Fruit fly (Drosophila melanogaster) whole organism, embryonic: ENCODE results near the gene Wee1.

Experiments
- CG10654 ChIP-seq: fragments of 200-800 bp; sonication (Bioruptor generic); optimal IDR thresholded peaks from 2 replicates; lab custom pipeline; 2016; ENCODE audit warnings: missing biosample characterization, missing genetic modification characterization
- CG10959 ChIP-seq: fragments of 200-800 bp; sonication (Bioruptor generic); IDR thresholded peaks from 2 replicates; pipeline ENCODE4 v1.3.6; 2022; ENCODE audit warnings: missing biosample characterization, missing genetic modification characterization
- CG12219 ChIP-seq: fragments of 200-800 bp; sonication (Bioruptor generic); optimal IDR thresholded peaks from 3 replicates; lab custom pipeline; 2018; ENCODE audit warnings: missing biosample characterization, mild to moderate bottlenecking, missing genetic modification characterization
- CG13775 ChIP-seq: fragments of 200-800 bp; sonication (Bioruptor generic); optimal IDR thresholded peaks from 3 replicates; lab custom pipeline; 2017; ENCODE audit warnings: missing biosample characterization, mild to moderate bottlenecking, missing genetic modification characterization
- CG15011 ChIP-seq: fragments of 200-800 bp; sonication (Bioruptor generic); optimal IDR thresholded peaks from 3 replicates; lab custom pipeline; 2018; ENCODE audit warnings: missing biosample characterization, mild to moderate bottlenecking, missing genetic modification characterization
- CG17359 ChIP-seq: fragments of 200-800 bp; sonication (Bioruptor generic); optimal IDR thresholded peaks from 3 replicates; lab custom pipeline; 2018; ENCODE audit warnings: missing biosample characterization, mild to moderate bottlenecking, missing genetic modification characterization, moderate library complexity
- CG18599 ChIP-seq: fragments of 200-800 bp; sonication (Bioruptor generic); optimal IDR thresholded peaks from 3 replicates; lab custom pipeline; 2017; ENCODE audit warnings: missing biosample characterization, missing genetic modification characterization, mild to moderate bottlenecking, moderate library complexity, missing genetic modification reagents
- CG2678 ChIP-seq: fragments of 200-800 bp; sonication (Bioruptor generic); optimal IDR thresholded peaks from 3 replicates; lab custom pipeline; 2019; ENCODE audit warnings: missing biosample characterization, mild to moderate bottlenecking, missing genetic modification characterization, moderate library complexity
- CG30403 ChIP-seq: fragments of 200-800 bp; sonication (Bioruptor generic); optimal IDR thresholded peaks from 3 replicates; lab custom pipeline; 2016; ENCODE audit warnings: missing biosample characterization, missing genetic modification characterization
- CG31388 ChIP-seq: fragments of 200-800 bp; sonication (Bioruptor generic); optimal IDR thresholded peaks from 2 replicates; lab custom pipeline; 2016; ENCODE audit warnings: missing biosample characterization, missing genetic modification characterization
- CG31441 ChIP-seq: fragments of 200-800 bp; sonication (Bioruptor generic); IDR thresholded peaks from 2 replicates; pipeline ENCODE4 v1.3.6; 2022; ENCODE audit warnings: missing biosample characterization, missing genetic modification characterization
- CG32767 ChIP-seq: fragments of 200-800 bp; sonication (Bioruptor generic); IDR thresholded peaks from 2 replicates; pipeline ENCODE4 v1.3.6; 2022; ENCODE audit warnings: missing biosample characterization, missing genetic modification characterization
- CG3995 ChIP-seq: fragments of 200-800 bp; sonication (Bioruptor generic); optimal IDR thresholded peaks from 3 replicates; lab custom pipeline; 2016; ENCODE audit warnings: missing biosample characterization, missing genetic modification characterization
- CG4617 ChIP-seq: fragments of 200-800 bp; sonication (Bioruptor generic); optimal IDR thresholded peaks from 3 replicates; lab custom pipeline; 2016; ENCODE audit warnings: missing biosample characterization, missing genetic modification characterization, borderline replicate concordance
- CG4707 ChIP-seq: fragments of 200-800 bp; sonication (Bioruptor generic); optimal IDR thresholded peaks from 2 replicates; lab custom pipeline; 2018; ENCODE audit warnings: missing biosample characterization, mild to moderate bottlenecking, missing genetic modification characterization, moderate library complexity
- CG7928 ChIP-seq: fragments of 200-800 bp; sonication (Bioruptor generic); optimal IDR thresholded peaks from 2 replicates; lab custom pipeline; 2017; ENCODE audit warnings: missing biosample characterization, mild to moderate bottlenecking, missing genetic modification characterization
- CG8281 ChIP-seq: fragments of 200-800 bp; sonication (Bioruptor generic); optimal IDR thresholded peaks from 2 replicates; lab custom pipeline; 2018; ENCODE audit warnings: missing biosample characterization, mild to moderate bottlenecking, missing genetic modification characterization, moderate library complexity
- CG9797 ChIP-seq: fragments of 200-800 bp; sonication (Bioruptor generic); optimal IDR thresholded peaks from 3 replicates; lab custom pipeline; 2018; ENCODE audit warnings: missing biosample characterization, mild to moderate bottlenecking, missing genetic modification characterization
- Dbx ChIP-seq: fragments of 200-800 bp; sonication (Bioruptor generic); IDR thresholded peaks from 3 replicates; pipeline ENCODE4 v1.3.6; 2022; ENCODE audit warnings: missing biosample characterization, missing genetic modification characterization
- Dip3 ChIP-seq: fragments of 200-800 bp; sonication (Bioruptor generic); optimal IDR thresholded peaks from 3 replicates; lab custom pipeline; 2016; ENCODE audit warnings: missing biosample characterization, missing genetic modification characterization
- Dref ChIP-seq: fragments of 200-800 bp; sonication (Bioruptor generic); IDR thresholded peaks from 2 replicates; pipeline ENCODE4 v1.3.6; 2022; ENCODE audit warnings: missing biosample characterization, missing genetic modification characterization
- Eip74EF ChIP-seq, 2 experiments: fragments of 200-800 bp in 1 of 2; fragments of >200 bp in 1 of 2; sonication (Bioruptor generic) in 1 of 2; optimal IDR thresholded peaks; 2 replicates each; lab custom pipeline; 2017 to 2019; ENCODE audit warnings: missing biosample characterization in 2 of 2, missing genetic modification characterization in 2 of 2, mild to moderate bottlenecking in 1 of 2, moderate library complexity in 1 of 2
- Ets97D ChIP-seq: fragments of 200-800 bp; sonication (Bioruptor generic); optimal IDR thresholded peaks from 3 replicates; lab custom pipeline; 2016; ENCODE audit warnings: missing biosample characterization, missing genetic modification characterization
- GATAe ChIP-seq: fragments of 200-800 bp; sonication (Bioruptor generic); conservative IDR thresholded peaks from 2 replicates; pipeline ENCODE4 v1.3.6; 2022; ENCODE audit warnings: missing biosample characterization, missing genetic modification characterization
- Hmr ChIP-seq: fragments of 200-800 bp; sonication (Bioruptor generic); optimal IDR thresholded peaks from 3 replicates; lab custom pipeline; 2017; ENCODE audit warnings: mild to moderate bottlenecking, missing biosample characterization, missing genetic modification reagents, missing genetic modification characterization
- Jarid2 ChIP-seq: fragments of 200-800 bp; sonication (Bioruptor generic); optimal IDR thresholded peaks from 3 replicates; lab custom pipeline; 2017; ENCODE audit warnings: mild to moderate bottlenecking, missing biosample characterization, missing genetic modification reagents, missing genetic modification characterization
- MBD-R2 ChIP-seq: fragments of 200-800 bp; sonication (Bioruptor generic); IDR thresholded peaks from 2 replicates; pipeline ENCODE4 v1.3.6; 2022; ENCODE audit warnings: missing biosample characterization, missing genetic modification characterization
- Six4 ChIP-seq: fragments of 200-800 bp; sonication (Bioruptor generic); optimal IDR thresholded peaks from 2 replicates; lab custom pipeline; 2016; ENCODE audit warnings: missing biosample characterization, missing genetic modification characterization
- Ssrp ChIP-seq: fragments of 200-800 bp; sonication (Bioruptor generic); optimal IDR thresholded peaks from 2 replicates; lab custom pipeline; 2018; ENCODE audit warnings: missing biosample characterization, mild to moderate bottlenecking, missing genetic modification characterization, moderate library complexity
- TFAM ChIP-seq: fragments of 200-800 bp; sonication (Bioruptor generic); optimal IDR thresholded peaks from 2 replicates; lab custom pipeline; 2017; ENCODE audit warnings: missing biosample characterization, missing genetic modification characterization, inconsistent platforms
- Tbp ChIP-seq: fragments of >200 bp; optimal IDR thresholded peaks from 2 replicates; lab custom pipeline; 2018; ENCODE audit warnings: missing biosample characterization, missing genetic modification characterization
- ab ChIP-seq: fragments of 200-800 bp; sonication (Bioruptor generic); optimal IDR thresholded peaks from 2 replicates; lab custom pipeline; 2016; ENCODE audit warnings: missing biosample characterization, missing genetic modification characterization
- cato ChIP-seq: fragments of 200-800 bp; sonication (Bioruptor generic); optimal IDR thresholded peaks from 2 replicates; lab custom pipeline; 2016; ENCODE audit warnings: missing biosample characterization, missing genetic modification characterization, borderline replicate concordance
- chif ChIP-seq, 2 experiments: fragments of 200-800 bp; sonication (Bioruptor generic); optimal IDR thresholded peaks; 3 replicates each; lab custom pipeline; 2016; ENCODE audit warnings: missing biosample characterization in 2 of 2, missing genetic modification characterization in 2 of 2
- eve ChIP-seq, 2 experiments: fragments of >200 bp; optimal IDR thresholded peaks; 2 replicates each; lab custom pipeline; 2017; ENCODE audit warnings: missing biosample characterization in 2 of 2, missing genetic modification characterization in 2 of 2
- fd3F ChIP-seq: fragments of 200-800 bp; sonication (Bioruptor generic); optimal IDR thresholded peaks from 2 replicates; lab custom pipeline; 2018; ENCODE audit warnings: missing biosample characterization, mild to moderate bottlenecking, missing genetic modification characterization, moderate library complexity
- gsb-n ChIP-seq: fragments of 200-800 bp; sonication (Bioruptor generic); optimal IDR thresholded peaks from 3 replicates; lab custom pipeline; 2018; ENCODE audit warnings: missing biosample characterization, mild to moderate bottlenecking, missing genetic modification characterization
- h ChIP-seq: fragments of >200 bp; optimal IDR thresholded peaks from 2 replicates; lab custom pipeline; 2017
- hbn ChIP-seq: fragments of 200-800 bp; sonication (Bioruptor generic); IDR thresholded peaks from 2 replicates; pipeline ENCODE4 v1.3.6; 2022; ENCODE audit warnings: missing biosample characterization, missing genetic modification characterization; ENCODE audit not compliant: partially characterized antibody
- luna ChIP-seq: fragments of 200-800 bp; sonication (Bioruptor generic); optimal IDR thresholded peaks from 2 replicates; lab custom pipeline; 2016; ENCODE audit warnings: missing biosample characterization, missing genetic modification characterization
- mirr ChIP-seq: fragments of 200-800 bp; sonication (Bioruptor generic); optimal IDR thresholded peaks from 3 replicates; lab custom pipeline; 2018; ENCODE audit warnings: missing biosample characterization, mild to moderate bottlenecking, missing genetic modification characterization
- nau ChIP-seq: fragments of 200-800 bp; sonication (Bioruptor generic); optimal IDR thresholded peaks from 3 replicates; lab custom pipeline; 2017; ENCODE audit warnings: missing biosample characterization, mild to moderate bottlenecking, missing genetic modification characterization, missing genetic modification reagents
- onecut ChIP-seq: fragments of 200-800 bp; sonication (Bioruptor generic); IDR thresholded peaks from 2 replicates; pipeline ENCODE4 v1.3.6; 2022; ENCODE audit warnings: missing biosample characterization, missing genetic modification characterization
- pfk ChIP-seq: fragments of 200-800 bp; sonication (Bioruptor generic); optimal IDR thresholded peaks from 2 replicates; lab custom pipeline; 2018; ENCODE audit warnings: missing biosample characterization, mild to moderate bottlenecking, missing genetic modification characterization, moderate library complexity
- sc ChIP-seq, 3 experiments: fragments of >200 bp in 2 of 3; fragments of 200-800 bp in 1 of 3; sonication (Bioruptor generic) in 1 of 3; optimal IDR thresholded peaks; 2 replicates in 2 of 3; 3 replicates in 1 of 3; lab custom pipeline; 2017; ENCODE audit warnings: mild to moderate bottlenecking in 1 of 3, missing biosample characterization in 1 of 3, missing genetic modification characterization in 1 of 3, missing genetic modification reagents in 1 of 3
- sima ChIP-seq: fragments of 200-800 bp; sonication (Bioruptor generic); optimal IDR thresholded peaks from 2 replicates; lab custom pipeline; 2016; ENCODE audit warnings: missing biosample characterization, missing genetic modification characterization
- tna ChIP-seq: fragments of 200-800 bp; sonication (Bioruptor generic); IDR thresholded peaks from 2 replicates; pipeline ENCODE4 v1.3.6; 2022; ENCODE audit warnings: missing biosample characterization, missing genetic modification characterization; ENCODE audit not compliant: partially characterized antibody
- tup ChIP-seq: fragments of 200-800 bp; sonication (Bioruptor generic); optimal IDR thresholded peaks from 2 replicates; lab custom pipeline; 2016; ENCODE audit warnings: missing biosample characterization, mild to moderate bottlenecking, missing genetic modification characterization, moderate library complexity
- unpg ChIP-seq: fragments of 200-800 bp; sonication (Bioruptor generic); optimal IDR thresholded peaks from 3 replicates; lab custom pipeline; 2018; ENCODE audit warnings: missing biosample characterization, mild to moderate bottlenecking, missing genetic modification characterization, moderate library complexity
- yki ChIP-seq: fragments of >200 bp; optimal IDR thresholded peaks from 3 replicates; lab custom pipeline; 2018

Wee1 gene

dm6 chr2L:6950096-6950495 is 36.2 kb upstream of the Wee1 start, which contains the start of the genes Gas41 and SA1 (continued):
- TF ChIP-seq CG15011 (GFP tag; lab: Kevin White, UChicago) (no peak), Hmr (peak; percentile 92), cato (peak; percentile 85), tup (GFP tag; lab: Kevin White, UChicago) (no peak), chif (GFP tag; optimal IDR thresholded peaks at IDR 0.05; lab: Kevin White, UChicago) (peak; percentile 24 to 44), CG10959 (no peak), CG17359 (tag; lab: Kevin White, UChicago) (peak; percentile 93), TFAM (GFP tag; lab: Kevin White, UChicago) (no peak), eve (GFP tag; optimal IDR thresholded peaks at IDR 0.05; lab: Kevin White, UChicago) (no peak), Dip3 (GFP tag; lab: Kevin White, UChicago) (no peak), CG12219 (GFP tag; lab: Kevin White, UChicago) (peak; percentile 69), Dbx (no peak), ab (GFP tag; lab: Kevin White, UChicago) (peak; percentile 26), hbn (peak; percentile 68; the same call in 1 of the 2 replicates), nau (no peak), Eip74EF (GFP tag; optimal IDR thresholded peaks at IDR 0.05; lab: Kevin White, UChicago) (no peak), Jarid2 (GFP tag; lab: Kevin White, UChicago) (no peak), onecut (no peak), Ets97D (GFP tag; lab: Kevin White, UChicago) (peak; percentile 66), pfk (GFP tag; lab: Kevin White, UChicago) (peak; percentile 3), CG7928 (GFP tag; lab: Kevin White, UChicago) (peak; percentile 97), CG8281 (tag; lab: Kevin White, UChicago) (peak; percentile 73), Dref (GFP tag; lab: Robert Waterston, UW) (peak; percentile 76), CG3995 (GFP tag; lab: Kevin White, UChicago) (peak; percentile 32), Ssrp (peak; percentile 89), gsb-n (tag; lab: Kevin White, UChicago) (no peak), CG13775 (GFP tag; lab: Kevin White, UChicago) (peak; percentile 100), CG32767 (peak; percentile 70; the same call in 1 of the 2 replicates), yki (lab: Kevin White, UChicago) (no peak), fd3F (GFP tag; lab: Kevin White, UChicago) (no peak), CG2678 (peak; percentile 92), MBD-R2 (GFP tag; lab: Robert Waterston, UW) (peak; percentile 78), unpg (GFP tag; lab: Kevin White, UChicago) (no peak), CG18599 (GFP tag; lab: Kevin White, UChicago) (peak; percentile 91), CG30403 (GFP tag; lab: Kevin White, UChicago) (peak; percentile 95), sc (optimal IDR thresholded peaks at IDR 0.05; lab: Kevin White, UChicago) (no peak), sc (GFP tag; optimal IDR thresholded peaks at IDR 0.05; lab: Kevin White, UChicago) (peak; percentile 84), CG10654 (peak; percentile 78), CG9797 (peak; percentile 30), CG31441 (GFP tag; lab: Robert Waterston, UW) (no peak; the same call in 1 of the 2 replicates), Tbp (GFP tag; lab: Kevin White, UChicago) (no peak), sima (GFP tag; lab: Kevin White, UChicago) (no peak), CG4707 (GFP tag; lab: Kevin White, UChicago) (peak; percentile 52), CG31388 (GFP tag; lab: Kevin White, UChicago) (no peak), mirr (GFP tag; lab: Kevin White, UChicago) (peak; percentile 13), luna (GFP tag; lab: Kevin White, UChicago) (no peak), tna (GFP tag; lab: Robert Waterston, UW) (0 out of 2 replicates have a peak, but pooled peaks have one; percentile 7), Six4 (GFP tag; lab: Kevin White, UChicago) (peak; percentile 70), GATAe (GFP tag; lab: Robert Waterston, UW) (no peak; the same call in 1 of the 2 replicates), CG4617 (GFP tag; lab: Kevin White, UChicago) (peak; percentile 92), h (lab: Kevin White, UChicago) (no peak)
